Fruit fly (Drosophila melanogaster) whole organism, adult: ENCODE results near the gene CG42586.
"Not testable (repeated sequence)": the region's sequence is repeated elsewhere in the genome, so short reads cannot be mapped to it uniquely, and the experiment has no call there.

ENCODE experiments used
- CG11617 ChIP-seq: fragments of 200-800 bp; sonication (Bioruptor generic); optimal IDR thresholded peaks from 2 replicates; lab custom pipeline; 2017; ENCODE audit warnings: mild to moderate bottlenecking, missing biosample characterization, missing genetic modification reagents, missing genetic modification characterization
- CG12768 ChIP-seq: fragments of 200-800 bp; sonication (Bioruptor generic); optimal IDR thresholded peaks from 2 replicates; lab custom pipeline; 2017; ENCODE audit warnings: missing biosample characterization, missing genetic modification characterization, mild to moderate bottlenecking, moderate library complexity, missing genetic modification reagents
- CG14711 ChIP-seq: fragments of 200-800 bp; sonication (Bioruptor generic); optimal IDR thresholded peaks from 2 replicates; lab custom pipeline; 2018; ENCODE audit warnings: missing biosample characterization, mild to moderate bottlenecking, missing genetic modification characterization, moderate library complexity
- CG1620 ChIP-seq: fragments of 200-800 bp; sonication (Bioruptor generic); optimal IDR thresholded peaks from 2 replicates; lab custom pipeline; 2016; ENCODE audit warnings: missing biosample characterization, missing genetic modification characterization
- CG33017 ChIP-seq: fragments of 200-800 bp; sonication (Bioruptor generic); optimal IDR thresholded peaks from 2 replicates; lab custom pipeline; 2018; ENCODE audit warnings: missing biosample characterization, mild to moderate bottlenecking, missing genetic modification characterization, moderate library complexity
- CG5204 ChIP-seq: fragments of 200-800 bp; sonication (Bioruptor generic); optimal IDR thresholded peaks from 2 replicates; lab custom pipeline; 2016; ENCODE audit warnings: missing biosample characterization, missing genetic modification characterization
- CG7045 ChIP-seq: fragments of 200-800 bp; sonication (Bioruptor generic); optimal IDR thresholded peaks from 2 replicates; lab custom pipeline; 2017; ENCODE audit warnings: missing biosample characterization, mild to moderate bottlenecking, missing genetic modification characterization
- CG7101 ChIP-seq: fragments of 200-800 bp; sonication (Bioruptor generic); optimal IDR thresholded peaks from 2 replicates; lab custom pipeline; 2018; ENCODE audit warnings: missing biosample characterization, mild to moderate bottlenecking, missing genetic modification characterization, moderate library complexity
- Clk ChIP-seq: fragments of 200-800 bp; sonication (Bioruptor generic); optimal IDR thresholded peaks from 2 replicates; lab custom pipeline; 2017; ENCODE audit warnings: missing biosample characterization, missing genetic modification characterization
- Crg-1 ChIP-seq: fragments of 200-800 bp; sonication (Bioruptor generic); optimal IDR thresholded peaks from 2 replicates; lab custom pipeline; 2016; ENCODE audit warnings: missing biosample characterization, missing genetic modification characterization
- Hr96 ChIP-seq: fragments of 200-800 bp; sonication (Bioruptor generic); optimal IDR thresholded peaks from 2 replicates; lab custom pipeline; 2016; ENCODE audit warnings: missing biosample characterization, missing genetic modification characterization
- Mnt ChIP-seq: fragments of 200-800 bp; sonication (Bioruptor generic); optimal IDR thresholded peaks from 2 replicates; lab custom pipeline; 2016; ENCODE audit warnings: missing biosample characterization, mild to moderate bottlenecking, missing genetic modification characterization
- bab1 ChIP-seq: fragments of 200-800 bp; sonication (Bioruptor generic); optimal IDR thresholded peaks from 3 replicates; lab custom pipeline; 2019; ENCODE audit warnings: missing biosample characterization, mild to moderate bottlenecking, missing genetic modification characterization, moderate library complexity
- cic ChIP-seq: fragments of 200-800 bp; sonication (Bioruptor generic); optimal IDR thresholded peaks from 2 replicates; lab custom pipeline; 2017; ENCODE audit warnings: missing biosample characterization, mild to moderate bottlenecking, missing genetic modification characterization, moderate library complexity
- cnc ChIP-seq, 2 experiments: fragments of >200 bp; optimal IDR thresholded peaks; 2 replicates each; lab custom pipeline; 2017
- kay ChIP-seq: fragments of 200-800 bp; sonication (Bioruptor generic); peaks from one replicate; lab custom pipeline; 2016; ENCODE audit warnings: missing biosample characterization, missing genetic modification characterization, borderline replicate concordance
- ovo ChIP-seq: fragments of 200-800 bp; sonication (Bioruptor generic); optimal IDR thresholded peaks from 2 replicates; lab custom pipeline; 2016; ENCODE audit warnings: missing biosample characterization, missing genetic modification characterization
- pad ChIP-seq: fragments of 200-800 bp; sonication (Bioruptor generic); optimal IDR thresholded peaks from 3 replicates; lab custom pipeline; 2017; ENCODE audit warnings: missing biosample characterization, missing genetic modification characterization, mild to moderate bottlenecking, moderate library complexity, missing genetic modification reagents
- tj ChIP-seq: fragments of 200-800 bp; sonication (Bioruptor generic); optimal IDR thresholded peaks from 3 replicates; lab custom pipeline; 2017; ENCODE audit warnings: missing biosample characterization, mild to moderate bottlenecking, missing genetic modification characterization, moderate library complexity
- toe ChIP-seq: fragments of 200-800 bp; sonication (Bioruptor generic); optimal IDR thresholded peaks from 2 replicates; lab custom pipeline; 2016; ENCODE audit warnings: missing biosample characterization, missing genetic modification characterization

The CG42586 gene

dm6 chr2L:14743337-14743736, 1.7 kb upstream of the CG42586 start:
- TF ChIP-seq Crg-1 (no peak), CG12768 (no peak), kay (GFP tag; lab: Kevin White, UChicago) (no peak), cnc (optimal IDR thresholded peaks at IDR 0.05; lab: Kevin White, UChicago) (no peak), CG7101 (tag; lab: Kevin White, UChicago) (no peak)

DNA sequence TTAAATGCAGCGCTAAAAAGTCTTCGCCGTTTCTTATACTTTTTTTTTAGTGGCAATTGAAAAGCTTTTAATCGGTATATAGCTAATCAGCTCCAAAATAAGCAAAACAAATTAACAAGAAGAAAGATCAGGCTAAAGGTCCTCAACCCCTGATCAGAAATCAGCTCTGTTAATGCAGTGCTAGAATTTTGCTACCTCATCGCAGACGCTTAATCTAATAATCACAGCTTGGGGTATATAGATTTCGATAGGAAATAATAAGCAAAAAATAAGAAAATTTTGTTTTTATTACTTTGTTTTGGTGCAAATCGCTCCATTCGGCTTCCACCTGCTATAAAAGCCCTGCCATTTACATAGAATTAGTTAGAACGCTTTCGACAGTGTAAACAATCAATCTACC, 1.3 kb upstream of the CG42586 start, which contains the start of gene CG34166:
Gene CG34166, plus strand, starts transcription at position 301 of the 400 bp plus-strand sequence.
- TF ChIP-seq CG7101 (tag; lab: Kevin White, UChicago); CG5204 (GFP tag; lab: Kevin White, UChicago); CG1620 (GFP tag; lab: Kevin White, UChicago): not testable (repeated sequence)

dm6 chr2L:14739614-14740013, 2.0 kb downstream of the CG42586 start, which contains the start of gene CG42585:
TSS of gene CG42585 (plus strand) at chr2L:14739914.
- not testable (repeated sequence) for TF ChIP-seq CG7045 (GFP tag; lab: Kevin White, UChicago); pad (GFP tag; lab: Kevin White, UChicago); cnc (optimal IDR thresholded peaks at IDR 0.05; lab: Kevin White, UChicago)

DNA sequence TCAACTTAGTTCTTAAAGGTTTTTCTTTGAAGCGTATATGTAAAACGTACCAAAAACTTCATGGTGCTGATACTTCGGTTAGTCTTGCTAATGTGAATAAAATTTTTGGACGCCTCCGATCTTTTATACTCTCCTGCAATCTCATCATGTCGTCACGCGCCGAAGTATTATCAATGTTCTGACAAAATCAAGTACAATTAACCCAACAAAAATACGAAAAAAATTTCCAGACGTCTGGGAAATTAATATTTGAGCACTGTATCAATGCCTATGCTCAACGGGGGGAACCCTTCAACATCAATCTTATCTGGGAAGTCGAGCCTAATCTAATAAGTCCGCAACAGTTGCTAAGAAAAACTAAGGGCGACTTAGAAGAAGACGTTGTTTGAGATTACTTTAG, 4.0 kb downstream of the CG42586 start, which contains the start of gene CG31775:
Gene CG31775, minus strand, starts transcription at position 101 of the 400 bp plus-strand sequence.
- TF ChIP-seq tj (GFP tag; lab: Kevin White, UChicago); CG11617; toe (GFP tag; lab: Kevin White, UChicago): not testable (repeated sequence)

dm6 chr2L:14735543-14735942, 6.1 kb downstream of the CG42586 start, which contains the start of gene CG31835:
TSS of gene CG31835 (plus strand) at chr2L:14735843.
- TF ChIP-seq Clk, Mnt, Crg-1: not testable (repeated sequence)

- TF ChIP-seq tj (GFP tag; lab: Kevin White, UChicago) (no peak), Mnt (no peak), bab1 (GFP tag; lab: Kevin White, UChicago) (no peak), CG7101 (tag; lab: Kevin White, UChicago) (no peak), CG33017 (tag; lab: Kevin White, UChicago) (no peak)
Measured at dm6 chr2L:14730077-14730476, 11.6 kb downstream of the CG42586 start, which contains the start of gene CG42685. TSS of gene CG42685 (minus strand) at chr2L:14730177.

DNA sequence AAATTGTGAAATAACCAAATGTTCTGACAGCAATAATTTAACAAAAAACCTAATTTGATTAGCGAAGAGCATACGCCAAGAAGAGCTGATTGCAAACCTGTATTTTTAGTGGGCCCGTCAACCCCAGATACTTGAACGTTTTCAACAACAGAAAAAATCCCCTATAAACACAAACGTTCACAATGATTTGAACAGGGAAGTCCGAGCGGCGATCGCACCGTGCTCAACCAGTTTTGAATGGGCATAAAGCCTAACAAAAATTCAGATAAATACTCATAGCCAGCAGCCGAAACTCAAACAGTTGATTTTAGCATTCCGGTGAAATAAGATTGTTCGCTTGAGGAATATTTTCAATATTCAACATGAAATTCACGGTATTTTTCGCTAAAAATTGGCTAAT, 28.2 kb downstream of the CG42586 start, which contains the start of gene CG34165:
Gene CG34165, plus strand, starts transcription at position 284 of the 400 bp plus-strand sequence.
- TF ChIP-seq CG33017 (tag; lab: Kevin White, UChicago) (no peak), CG7101 (tag; lab: Kevin White, UChicago) (no peak), Clk (no peak), Mnt (no peak), Hr96 (no peak), CG5204 (GFP tag; lab: Kevin White, UChicago) (no peak), cnc (optimal IDR thresholded peaks at IDR 0.05; lab: Kevin White, UChicago) (no peak), CG12768 (no peak), CG1620 (GFP tag; lab: Kevin White, UChicago) (no peak), CG14711 (no peak), toe (GFP tag; lab: Kevin White, UChicago) (no peak), Crg-1 (no peak), kay (GFP tag; lab: Kevin White, UChicago) (no peak), pad (GFP tag; lab: Kevin White, UChicago) (no peak), bab1 (GFP tag; lab: Kevin White, UChicago) (no peak), tj (GFP tag; lab: Kevin White, UChicago) (no peak), cic (GFP tag; lab: Kevin White, UChicago) (no peak), ovo (GFP tag; lab: Kevin White, UChicago) (no peak)

DNA sequence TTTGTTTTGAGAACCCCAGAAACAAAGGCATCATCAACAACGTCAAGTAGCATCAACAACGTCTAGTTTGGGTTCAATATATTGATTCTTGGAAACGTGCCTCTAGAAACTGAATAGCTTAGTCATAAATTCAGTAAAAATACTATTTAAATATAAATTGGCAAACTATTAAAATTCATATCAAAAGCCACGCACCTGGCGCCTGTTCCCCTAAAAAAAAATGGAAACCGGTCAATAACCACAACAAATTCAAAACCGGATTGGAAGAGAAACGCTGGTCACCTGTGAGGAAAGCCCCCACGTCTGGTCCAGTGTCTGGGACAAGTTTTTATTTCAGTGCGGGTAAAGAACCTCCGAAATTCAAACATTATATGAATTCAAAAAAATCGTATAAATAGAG, 29.4 kb downstream of the CG42586 start, which contains the start of gene CG15282:
Gene CG15282, plus strand, starts transcription at position 227 of the 400 bp plus-strand sequence.
- no peak for TF ChIP-seq ovo (GFP tag; lab: Kevin White, UChicago)

DNA sequence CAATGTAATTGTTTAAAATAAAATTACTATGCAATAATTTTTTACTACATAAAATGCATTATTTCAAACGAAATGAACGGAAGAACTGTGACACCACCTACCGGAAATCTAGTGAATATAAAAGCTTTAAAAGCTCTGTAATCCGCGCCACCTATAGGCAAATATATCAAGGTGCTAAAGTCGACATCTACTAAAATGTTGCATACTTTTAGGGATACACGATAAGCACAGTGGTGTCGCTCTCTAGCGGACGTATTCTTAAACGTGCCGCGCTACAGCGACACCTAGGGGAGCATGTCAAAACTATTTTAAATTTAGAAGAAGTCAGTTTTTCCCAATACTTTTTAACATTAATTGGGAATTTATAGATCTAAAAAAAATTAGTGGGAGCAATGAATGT, 35.4 kb downstream of the CG42586 start:
- TF ChIP-seq CG33017 (tag; lab: Kevin White, UChicago): no peak
- TF ChIP-seq CG12768: peak; percentile 17
- TF ChIP-seq cic (GFP tag; lab: Kevin White, UChicago): no peak
- peak; percentile 14 for TF ChIP-seq Crg-1
- peak; percentile 46 for TF ChIP-seq CG7101 (tag; lab: Kevin White, UChicago)
- TF ChIP-seq Hr96: peak; percentile 85
- TF ChIP-seq cnc (optimal IDR thresholded peaks at IDR 0.05; lab: Kevin White, UChicago): no peak
- TF ChIP-seq CG14711: peak; percentile 16
- TF ChIP-seq pad (GFP tag; lab: Kevin White, UChicago): peak; percentile 54
- peak; percentile 10 for TF ChIP-seq kay (GFP tag; lab: Kevin White, UChicago)
- TF ChIP-seq tj (GFP tag; lab: Kevin White, UChicago): no peak
- TF ChIP-seq Clk: no peak
- TF ChIP-seq Mnt: peak; percentile 23
- TF ChIP-seq toe (GFP tag; lab: Kevin White, UChicago): peak; percentile 78
- peak; percentile 49 for TF ChIP-seq CG5204 (GFP tag; lab: Kevin White, UChicago)
- TF ChIP-seq bab1 (GFP tag; lab: Kevin White, UChicago): peak; percentile 81
- peak; percentile 35 for TF ChIP-seq CG7045 (GFP tag; lab: Kevin White, UChicago)
- no peak for TF ChIP-seq CG11617
- TF ChIP-seq ovo (GFP tag; lab: Kevin White, UChicago): peak; percentile 27
- TF ChIP-seq CG1620 (GFP tag; lab: Kevin White, UChicago): peak; percentile 74
